Worm (Caenorhabditis elegans) whole organism, young adult: ENCODE results near the gene swm-1.

ENCODE experiments used
- B0019.2 ChIP-seq: fragments of 200-800 bp; sonication (Bioruptor generic); conservative IDR thresholded peaks from 2 replicates; pipeline ENCODE4 v1.3.6; 2022; ENCODE audit warnings: missing genetic modification reagents, missing genetic modification characterization, missing compliant biosample characterization
- C17E4.6 ChIP-seq: fragments of 200-800 bp; sonication (Bioruptor generic); IDR thresholded peaks from 2 replicates; pipeline ENCODE4 v1.3.6; 2022; ENCODE audit warnings: missing genetic modification reagents, missing genetic modification characterization, missing compliant biosample characterization
- D2030.7 ChIP-seq: fragments of 200-800 bp; sonication (Bioruptor generic); IDR thresholded peaks from 2 replicates; pipeline ENCODE4 v1.3.6; 2022; ENCODE audit warnings: missing genetic modification reagents, missing genetic modification characterization, missing compliant biosample characterization
- F10E7.11 ChIP-seq: sonication (generic microtip); optimal IDR thresholded peaks from 2 replicates; lab custom pipeline; 2017; ENCODE audit warnings: mild to moderate bottlenecking, missing genetic modification characterization, moderate library complexity, missing compliant biosample characterization
- F22D6.2 ChIP-seq: sonication (generic microtip); optimal IDR thresholded peaks from 2 replicates; lab custom pipeline; 2016; ENCODE audit warnings: mild to moderate bottlenecking, missing genetic modification characterization, missing compliant biosample characterization
- F39B2.1 ChIP-seq: fragments of 200-800 bp; sonication (Bioruptor generic); IDR thresholded peaks from 2 replicates; pipeline ENCODE4 v1.3.6; 2022; ENCODE audit warnings: missing genetic modification reagents, missing genetic modification characterization, missing compliant biosample characterization
- F49E8.2 ChIP-seq: sonication (generic microtip); optimal IDR thresholded peaks from 3 replicates; lab custom pipeline; 2017; ENCODE audit warnings: missing genetic modification characterization, mild to moderate bottlenecking, missing compliant biosample characterization, antibody characterized with exemption, moderate library complexity; ENCODE audit not compliant: insufficient read depth
- F55B11.4 ChIP-seq: sonication (generic microtip); optimal IDR thresholded peaks from 2 replicates; lab custom pipeline; 2016; ENCODE audit warnings: missing compliant biosample characterization, missing genetic modification characterization, borderline replicate concordance; ENCODE audit not compliant: insufficient read depth
- F57C9.4 ChIP-seq: sonication (generic microtip); optimal IDR thresholded peaks from 2 replicates; lab custom pipeline; 2017; ENCODE audit warnings: mild to moderate bottlenecking, missing genetic modification characterization, missing compliant biosample characterization
- K11D2.4 ChIP-seq: fragments of 200-800 bp; sonication (Bioruptor generic); IDR thresholded peaks from 2 replicates; pipeline ENCODE4 v1.3.6; 2022; ENCODE audit warnings: missing genetic modification reagents, missing genetic modification characterization, missing compliant biosample characterization
- T26A5.8 ChIP-seq: sonication (generic microtip); optimal IDR thresholded peaks from 2 replicates; lab custom pipeline; 2016; ENCODE audit warnings: missing genetic modification characterization, missing compliant biosample characterization
- Y53G8AR.9 ChIP-seq: fragments of 200-800 bp; sonication (Bioruptor generic); conservative IDR thresholded peaks from 2 replicates; pipeline ENCODE4 v1.3.6; 2022; ENCODE audit warnings: missing genetic modification reagents, missing genetic modification characterization, missing compliant biosample characterization
- Y95B8A.8 ChIP-seq: fragments of 200-800 bp; sonication (Bioruptor generic); IDR thresholded peaks from 2 replicates; pipeline ENCODE4 v1.3.6; 2022; ENCODE audit warnings: missing genetic modification reagents, missing genetic modification characterization, missing compliant biosample characterization
- akir-1 ChIP-seq: fragments of 200-800 bp; sonication (Bioruptor generic); optimal IDR thresholded peaks from 2 replicates; lab custom pipeline; 2018; ENCODE audit warnings: mild to moderate bottlenecking, missing genetic modification characterization, moderate library complexity, missing compliant biosample characterization
- ama-1 ChIP-seq, 3 experiments: fragments of 150-350 bp in 1 of 3; sonication (generic microtip) in 2 of 3; optimal IDR thresholded peaks; 2 replicates each; lab custom pipeline; 2014 to 2018; ENCODE audit warnings: missing biosample characterization in 2 of 3, missing genetic modification characterization in 2 of 3, missing genetic modification reagents in 2 of 3
- aptf-2 ChIP-seq: fragments of 200-800 bp; sonication (Bioruptor generic); conservative IDR thresholded peaks from 2 replicates; pipeline ENCODE4 v1.3.6; 2022; ENCODE audit warnings: missing genetic modification reagents, missing genetic modification characterization, missing compliant biosample characterization
- athp-1 ChIP-seq: sonication (generic microtip); optimal IDR thresholded peaks from 2 replicates; lab custom pipeline; 2017; ENCODE audit warnings: mild to moderate bottlenecking, missing genetic modification characterization, missing compliant biosample characterization
- attf-3 ChIP-seq: fragments of 200-800 bp; sonication (Bioruptor generic); conservative IDR thresholded peaks from 2 replicates; pipeline ENCODE4 v1.3.6; 2022; ENCODE audit warnings: missing genetic modification reagents, missing genetic modification characterization, missing compliant biosample characterization
- attf-5 ChIP-seq: fragments of 200-800 bp; sonication (Bioruptor generic); optimal IDR thresholded peaks from 2 replicates; lab custom pipeline; 2018; ENCODE audit warnings: mild to moderate bottlenecking, missing genetic modification characterization, missing compliant biosample characterization
- cebp-1 ChIP-seq, 2 experiments: fragments of 200-800 bp in 1 of 2; sonication (Bioruptor generic) in 1 of 2; sonication (generic microtip) in 1 of 2; IDR thresholded peaks in 1 of 2; optimal IDR thresholded peaks in 1 of 2; 2 replicates each; pipeline versions ENCODE4 v1.3.6 to Lab custom; 2017 to 2022; ENCODE audit warnings: missing compliant biosample characterization in 2 of 2, missing genetic modification characterization in 2 of 2, mild to moderate bottlenecking in 1 of 2, missing genetic modification reagents in 1 of 2, moderate library complexity in 1 of 2
- cebp-2 ChIP-seq: fragments of 200-800 bp; sonication (Bioruptor generic); IDR thresholded peaks from 2 replicates; pipeline ENCODE4 v1.3.6; 2022; ENCODE audit warnings: missing genetic modification characterization, missing compliant biosample characterization
- ceh-27 ChIP-seq: fragments of 200-800 bp; sonication (Bioruptor generic); optimal IDR thresholded peaks from 2 replicates; lab custom pipeline; 2018; ENCODE audit warnings: mild to moderate bottlenecking, missing genetic modification characterization, moderate library complexity, missing compliant biosample characterization
- dox-1 ChIP-seq: fragments of 200-800 bp; sonication (Bioruptor generic); IDR thresholded peaks from 2 replicates; pipeline ENCODE4 v1.3.6; 2022; ENCODE audit warnings: missing genetic modification reagents, missing genetic modification characterization, missing compliant biosample characterization
- dpff-1 ChIP-seq: sonication (generic microtip); optimal IDR thresholded peaks from 2 replicates; lab custom pipeline; 2017; ENCODE audit warnings: mild to moderate bottlenecking, missing genetic modification characterization, missing compliant biosample characterization
- dpl-1 ChIP-seq: fragments of 150-350 bp; optimal IDR thresholded peaks from 2 replicates; lab custom pipeline; 2014; ENCODE audit warnings: missing biosample characterization, missing genetic modification reagents, missing genetic modification characterization
- efl-1 ChIP-seq: fragments of 150-350 bp; optimal IDR thresholded peaks from 2 replicates; lab custom pipeline; 2014; ENCODE audit warnings: missing biosample characterization, missing genetic modification reagents, missing genetic modification characterization
- egrh-3 ChIP-seq: fragments of 200-800 bp; sonication (Bioruptor generic); IDR thresholded peaks from 2 replicates; pipeline ENCODE4 v1.3.6; 2022; ENCODE audit warnings: missing genetic modification reagents, missing genetic modification characterization, missing compliant biosample characterization
- fkh-3 ChIP-seq: sonication (generic microtip); optimal IDR thresholded peaks from 2 replicates; lab custom pipeline; 2016; ENCODE audit warnings: mild to moderate bottlenecking, missing genetic modification characterization, missing compliant biosample characterization
- him-1 ChIP-seq: sonication (generic microtip); optimal IDR thresholded peaks from 2 replicates; lab custom pipeline; 2016; ENCODE audit warnings: missing genotype, missing genetic modification reagents, missing genetic modification characterization, missing compliant biosample characterization
- lag-1 ChIP-seq: fragments of 200-800 bp; sonication (Bioruptor generic); IDR thresholded peaks from 2 replicates; pipeline ENCODE4 v1.3.6; 2022; ENCODE audit warnings: missing genetic modification reagents, missing genetic modification characterization, missing compliant biosample characterization
- let-607 ChIP-seq, 2 experiments: fragments of 200-800 bp in 1 of 2; sonication (Bioruptor generic) in 1 of 2; sonication (generic microtip) in 1 of 2; optimal IDR thresholded peaks; 2 replicates each; lab custom pipeline; 2016 to 2018; ENCODE audit warnings: mild to moderate bottlenecking in 2 of 2, missing compliant biosample characterization in 2 of 2, missing genetic modification characterization in 2 of 2, moderate library complexity in 2 of 2, missing genotype in 1 of 2
- lin-26 ChIP-seq: fragments of 200-800 bp; sonication (Bioruptor generic); IDR thresholded peaks from 2 replicates; pipeline ENCODE4 v1.3.6; 2022; ENCODE audit warnings: missing genetic modification reagents, missing genetic modification characterization, missing compliant biosample characterization
- lin-40 ChIP-seq: sonication (generic microtip); optimal IDR thresholded peaks from 2 replicates; lab custom pipeline; 2016; ENCODE audit warnings: missing genetic modification characterization, mild to moderate bottlenecking, missing compliant biosample characterization, missing genotype, missing genetic modification reagents
- madf-10 ChIP-seq: sonication (generic microtip); optimal IDR thresholded peaks from 2 replicates; lab custom pipeline; 2016; ENCODE audit warnings: mild to moderate bottlenecking, missing genetic modification characterization, missing compliant biosample characterization
- madf-3 ChIP-seq: fragments of 200-800 bp; sonication (Bioruptor generic); IDR thresholded peaks from 2 replicates; pipeline ENCODE4 v1.3.6; 2022; ENCODE audit warnings: missing genetic modification reagents, missing genetic modification characterization, missing compliant biosample characterization
- mcd-1 ChIP-seq: fragments of 200-800 bp; sonication (Bioruptor generic); IDR thresholded peaks from 2 replicates; pipeline ENCODE4 v1.3.6; 2022; ENCODE audit warnings: missing genetic modification reagents, missing genetic modification characterization, missing compliant biosample characterization
- nfya-2 ChIP-seq: fragments of 200-800 bp; sonication (Bioruptor generic); IDR thresholded peaks from 2 replicates; pipeline ENCODE4 v1.3.6; 2022; ENCODE audit warnings: missing genetic modification reagents, missing genetic modification characterization, missing compliant biosample characterization
- nhr-80 ChIP-seq: sonication (generic microtip); optimal IDR thresholded peaks from 2 replicates; lab custom pipeline; 2016; ENCODE audit warnings: missing genetic modification characterization, missing compliant biosample characterization
- rcor-1 ChIP-seq: fragments of 200-800 bp; sonication (Bioruptor generic); IDR thresholded peaks from 2 replicates; pipeline ENCODE4 v1.3.6; 2022; ENCODE audit warnings: missing genetic modification reagents, missing genetic modification characterization, missing compliant biosample characterization
- sdz-38 ChIP-seq: sonication (generic microtip); optimal IDR thresholded peaks from 2 replicates; lab custom pipeline; 2016; ENCODE audit warnings: missing genotype, missing genetic modification characterization, missing compliant biosample characterization
- snpc-1.1 ChIP-seq: sonication (generic microtip); optimal IDR thresholded peaks from 2 replicates; lab custom pipeline; 2017; ENCODE audit warnings: missing genetic modification characterization, mild to moderate bottlenecking, missing compliant biosample characterization, antibody characterized with exemption, moderate library complexity, missing genotype, missing genetic modification reagents; ENCODE audit not compliant: insufficient read depth
- snpc-4 ChIP-seq, 5 experiments: fragments of 150-350 bp in 1 of 5; sonication (generic microtip) in 4 of 5; optimal IDR thresholded peaks; 2 replicates each; lab custom pipeline; 2014 to 2018; ENCODE audit warnings: missing genetic modification characterization in 5 of 5, missing biosample characterization in 3 of 5, antibody characterized with exemption in 2 of 5, mild to moderate bottlenecking in 2 of 5, missing compliant biosample characterization in 2 of 5, missing genotype in 2 of 5, moderate library complexity in 2 of 5, missing genetic modification reagents in 1 of 5
- somi-1 ChIP-seq: fragments of 200-800 bp; sonication (Bioruptor generic); optimal IDR thresholded peaks from 2 replicates; lab custom pipeline; 2018; ENCODE audit warnings: mild to moderate bottlenecking, missing genetic modification characterization, missing compliant biosample characterization
- sptf-2 ChIP-seq: fragments of 200-800 bp; sonication (Bioruptor generic); optimal IDR thresholded peaks from 2 replicates; lab custom pipeline; 2018; ENCODE audit warnings: mild to moderate bottlenecking, missing genetic modification characterization, missing compliant biosample characterization
- tbx-9 ChIP-seq: sonication (generic microtip); optimal IDR thresholded peaks from 2 replicates; lab custom pipeline; 2016; ENCODE audit warnings: borderline replicate concordance, missing genetic modification characterization, inconsistent platforms, missing compliant biosample characterization
- ztf-26 ChIP-seq: sonication (generic microtip); optimal IDR thresholded peaks from 2 replicates; lab custom pipeline; 2017; ENCODE audit warnings: missing genetic modification characterization, missing compliant biosample characterization
- ztf-6 ChIP-seq: fragments of 200-800 bp; sonication (Bioruptor generic); IDR thresholded peaks from 2 replicates; pipeline ENCODE4 v1.3.6; 2022; ENCODE audit warnings: missing genetic modification reagents, missing genetic modification characterization, missing compliant biosample characterization

Gene swm-1

ce11 chrV:9079965-9080432 is 25.3 kb upstream of the swm-1 start (continued):
- TF ChIP-seq cebp-2 (GFP tag; lab: Robert Waterston, UW) (no peak), K11D2.4 (no peak), aptf-2 (GFP tag; lab: Robert Waterston, UW) (no peak), akir-1 (GFP tag; lab: Kevin White, UChicago) (no peak), tbx-9 (no peak), madf-10 (no peak), sptf-2 (GFP tag; lab: Kevin White, UChicago) (no peak), Y95B8A.8 (GFP tag; lab: Robert Waterston, UW) (0 out of 2 replicates have a peak, but pooled peaks have one; percentile 36), dox-1 (GFP tag; lab: Robert Waterston, UW) (peak; percentile 69; the same call in 1 of the 2 replicates), D2030.7 (no peak), F39B2.1 (no peak), ceh-27 (GFP tag; lab: Kevin White, UChicago) (no peak), athp-1 (tag; lab: Kevin White, UChicago) (no peak), cebp-1 (GFP tag; IDR thresholded peaks at IDR 0.05; lab: Robert Waterston, UW) (peak; percentile 22; the same call in 1 of the 2 replicates), cebp-1 (tag; optimal IDR thresholded peaks at IDR 0.05; lab: Kevin White, UChicago) (peak; percentile 68), F55B11.4 (tag; lab: Kevin White, UChicago) (no peak), mcd-1 (GFP tag; lab: Robert Waterston, UW) (0 out of 2 replicates have a peak, but pooled peaks have one; percentile 6), F57C9.4 (tag; lab: Kevin White, UChicago) (no peak), efl-1 (GFP tag; lab: Kevin White, UChicago) (no peak), ama-1 (optimal IDR thresholded peaks at IDR 0.05; lab: Kevin White, UChicago) (no peak), ama-1 (GFP tag; optimal IDR thresholded peaks at IDR 0.05; lab: Kevin White, UChicago) (no peak), T26A5.8 (tag; lab: Kevin White, UChicago) (no peak), nfya-2 (GFP tag; lab: Robert Waterston, UW) (no peak), egrh-3 (GFP tag; lab: Robert Waterston, UW) (no peak), snpc-4 (GFP tag; optimal IDR thresholded peaks at IDR 0.05; lab: Kevin White, UChicago) (no peak), snpc-4 (tag; optimal IDR thresholded peaks at IDR 0.05; lab: Kevin White, UChicago) (peak in 2 of 4 experiments; percentile 24 to 37), snpc-1.1 (no peak), F22D6.2 (tag; lab: Kevin White, UChicago) (no peak), attf-5 (GFP tag; lab: Kevin White, UChicago) (peak; percentile 4), ztf-26 (tag; lab: Kevin White, UChicago) (no peak), sdz-38 (tag; lab: Kevin White, UChicago) (no peak), B0019.2 (no peak), madf-3 (GFP tag; lab: Robert Waterston, UW) (no peak), ztf-6 (GFP tag; lab: Robert Waterston, UW) (no peak), Y53G8AR.9 (GFP tag; lab: Robert Waterston, UW) (no peak; the same call in 1 of the 2 replicates), F49E8.2 (tag; lab: Kevin White, UChicago) (no peak), rcor-1 (no peak), dpl-1 (GFP tag; lab: Kevin White, UChicago) (no peak), fkh-3 (tag; lab: Kevin White, UChicago) (no peak), dpff-1 (tag; lab: Kevin White, UChicago) (no peak), lin-26 (GFP tag; lab: Robert Waterston, UW) (no peak), lin-40 (peak; percentile 21), him-1 (tag; lab: Kevin White, UChicago) (no peak), lag-1 (GFP tag; lab: Robert Waterston, UW) (no peak), nhr-80 (tag; lab: Kevin White, UChicago) (peak; percentile 99), let-607 (tag; optimal IDR thresholded peaks at IDR 0.05; lab: Kevin White, UChicago) (peak; percentile 53 to 74), F10E7.11 (no peak), attf-3 (GFP tag; lab: Robert Waterston, UW) (no peak), somi-1 (no peak), C17E4.6 (no peak)
